ENCODE assay signal across 4 worm cellular contexts in genomic region chrIII:6297599-6297998, ce11.
TF ChIP-seq lines count a peak whose summit lies in the region.

No protein-coding gene starts in this region.

TF ChIP-seq in whole organism, L1 larva, 84 proteins besides CTCF, POLR2A, EP300 and RAD21:
- peak; percentile 45 for TF ChIP-seq lin-14 (GFP tag; optimal IDR thresholded peaks at IDR 0.05; lab: Kevin White, UChicago)
- no peak for TF ChIP-seq nhr-71 (tag; optimal IDR thresholded peaks at IDR 0.05; lab: Kevin White, UChicago)
TF ChIP-seq in whole organism, L1 larva: peak in this region for 1.

TF ChIP-seq in whole organism, L2 larva, 48 proteins besides CTCF, POLR2A, EP300 and RAD21:
- TF ChIP-seq ztf-1 (GFP tag; conservative IDR thresholded peaks at IDR 0.05; lab: Robert Waterston, UW): no peak
- TF ChIP-seq sma-9 (GFP tag; optimal IDR thresholded peaks at IDR 0.05; lab: Kevin White, UChicago): no peak
- TF ChIP-seq sma-9 (tag; optimal IDR thresholded peaks at IDR 0.05; lab: Kevin White, UChicago): no peak
- no peak for TF ChIP-seq lin-11 (tag; optimal IDR thresholded peaks at IDR 0.05; lab: Kevin White, UChicago)
- peak; percentile 77 for TF ChIP-seq unc-55 (GFP tag; optimal IDR thresholded peaks at IDR 0.05; lab: Kevin White, UChicago)
- TF ChIP-seq nhr-23 (tag; optimal IDR thresholded peaks at IDR 0.05; lab: Kevin White, UChicago): no peak
- TF ChIP-seq lsy-2 (tag; optimal IDR thresholded peaks at IDR 0.05; lab: Kevin White, UChicago): no peak
- TF ChIP-seq zag-1 (tag; optimal IDR thresholded peaks at IDR 0.05; lab: Kevin White, UChicago): peak; percentile 27
- TF ChIP-seq nhr-25 (tag; optimal IDR thresholded peaks at IDR 0.05; lab: Kevin White, UChicago): no peak
- TF ChIP-seq snpc-4 (tag; optimal IDR thresholded peaks at IDR 0.05; lab: Kevin White, UChicago): no peak
TF ChIP-seq in whole organism, L2 larva: peak in this region for 2.

TF ChIP-seq in whole organism, L4 larva, 104 proteins besides CTCF, POLR2A, EP300 and RAD21:
- TF ChIP-seq hlh-11 (tag; optimal IDR thresholded peaks at IDR 0.05; lab: Kevin White, UChicago) (no peak), spr-1 (tag; optimal IDR thresholded peaks at IDR 0.05; lab: Kevin White, UChicago) (no peak), unc-62 (GFP tag; optimal IDR thresholded peaks at IDR 0.05 in 1 of 2; lab: Kevin White, UChicago) (peak in 1 of 2 experiments; percentile 91), unc-62 (tag; optimal IDR thresholded peaks at IDR 0.05; lab: Kevin White, UChicago) (no peak), nhr-25 (tag; optimal IDR thresholded peaks at IDR 0.05; lab: Kevin White, UChicago; ENCODE audit: borderline replicate concordance, insufficient read depth) (no peak), skn-1 (tag; optimal IDR thresholded peaks at IDR 0.05; lab: Kevin White, UChicago) (no peak), hif-1 (tag; optimal IDR thresholded peaks at IDR 0.05; lab: Kevin White, UChicago) (no peak), daf-8 (GFP tag; IDR thresholded peaks at IDR 0.05; lab: Robert Waterston, UW) (no peak), egl-27 (tag; optimal IDR thresholded peaks at IDR 0.05; lab: Kevin White, UChicago) (no peak), lin-29 (GFP tag; IDR thresholded peaks at IDR 0.05; lab: Robert Waterston, UW) (no peak), pha-4 (GFP tag; IDR thresholded peaks at IDR 0.05; lab: Robert Waterston, UW) (no peak), pha-4 (tag; optimal IDR thresholded peaks at IDR 0.05; lab: Kevin White, UChicago) (no peak), cey-2 (tag; optimal IDR thresholded peaks at IDR 0.05; lab: Kevin White, UChicago; ENCODE audit: borderline replicate concordance, insufficient read depth) (no peak), fkh-10 (GFP tag; optimal IDR thresholded peaks at IDR 0.05; lab: Kevin White, UChicago) (peak; percentile 20), nhr-48 (tag; optimal IDR thresholded peaks at IDR 0.05; lab: Kevin White, UChicago) (no peak)
TF ChIP-seq in whole organism, L4 larva: peak in this region for 2.

TF ChIP-seq in whole organism, mixed stage, embryonic, 35 proteins besides CTCF, POLR2A, EP300 and RAD21:
- TF ChIP-seq ces-1 (GFP tag; optimal IDR thresholded peaks at IDR 0.05; lab: Kevin White, UChicago): peak; percentile 33
- TF ChIP-seq elt-3 (tag; optimal IDR thresholded peaks at IDR 0.05; lab: Kevin White, UChicago): no peak

Comparison
In these comparisons a context has a peak if more than half of its experiments do, and no peak if none do; other contexts are left out.
1. Of the 29 proteins assayed by ChIP-seq in both whole organism, L4 larva and whole organism, L1 larva: peak only in whole organism, L4 larva: fkh-10; only in whole organism, L1 larva: none; in both: none; in neither: 27; mixed calls (peak in some experiments, not most) for 1.